Worm (Caenorhabditis elegans) whole organism, early embryonic: ENCODE measurements around the gene R31.2.

ENCODE experiments used
- B0310.2 ChIP-seq: sonication (generic microtip); optimal IDR thresholded peaks from 2 replicates; lab custom pipeline; 2016; ENCODE audit warnings: mild to moderate bottlenecking, missing genetic modification characterization, missing compliant biosample characterization
- aly-1 ChIP-seq: sonication (generic microtip); optimal IDR thresholded peaks from 2 replicates; lab custom pipeline; 2016; ENCODE audit warnings: missing genetic modification characterization, missing compliant biosample characterization
- ama-1 ChIP-seq: fragments of 150-350 bp; optimal IDR thresholded peaks from 2 replicates; lab custom pipeline; 2014
- ceh-13 ChIP-seq: fragments of 200-800 bp; sonication (Bioruptor generic); optimal IDR thresholded peaks from 2 replicates; lab custom pipeline; 2018; ENCODE audit warnings: mild to moderate bottlenecking, missing genetic modification characterization, missing compliant biosample characterization
- ceh-36 ChIP-seq: sonication (generic microtip); optimal IDR thresholded peaks from 2 replicates; lab custom pipeline; 2016; ENCODE audit warnings: missing genetic modification characterization, inconsistent platforms, missing compliant biosample characterization
- flt-1 ChIP-seq: fragments of 200-800 bp; sonication (Bioruptor generic); IDR thresholded peaks from 2 replicates; pipeline ENCODE4 v1.3.6; 2022; ENCODE audit warnings: missing genetic modification characterization, missing compliant biosample characterization
- hmg-4 ChIP-seq: fragments of 200-800 bp; sonication (Bioruptor generic); optimal IDR thresholded peaks from 2 replicates; lab custom pipeline; 2018; ENCODE audit warnings: mild to moderate bottlenecking, missing genetic modification characterization, missing compliant biosample characterization
- scrt-1 ChIP-seq: fragments of 200-800 bp; sonication (Bioruptor generic); IDR thresholded peaks from 2 replicates; pipeline ENCODE4 v1.3.6; 2022; ENCODE audit warnings: missing genetic modification characterization, missing compliant biosample characterization
- tbx-11 ChIP-seq: fragments of 200-800 bp; sonication (Bioruptor generic); IDR thresholded peaks from 2 replicates; pipeline ENCODE4 v1.3.6; 2022; ENCODE audit warnings: missing genetic modification characterization, missing compliant biosample characterization
- tbx-37 ChIP-seq: fragments of 200-800 bp; sonication (Bioruptor generic); conservative IDR thresholded peaks from 2 replicates; pipeline ENCODE4 v1.3.6; 2022; ENCODE audit warnings: missing genetic modification reagents, missing genetic modification characterization, missing compliant biosample characterization

- TF ChIP-seq ceh-13 (GFP tag; lab: Kevin White, UChicago), result no peak
- TF ChIP-seq tbx-37 (GFP tag; lab: Robert Waterston, UW), result no peak
- TF ChIP-seq B0310.2 (tag; lab: Kevin White, UChicago), result no peak
- TF ChIP-seq scrt-1 (GFP tag; lab: Robert Waterston, UW), result no peak
- TF ChIP-seq hmg-4, result no peak
- TF ChIP-seq tbx-11 (GFP tag; lab: Robert Waterston, UW), result no peak
- TF ChIP-seq aly-1, result no peak
- no peak for TF ChIP-seq ama-1
- TF ChIP-seq flt-1 (GFP tag; lab: Robert Waterston, UW), result no peak
- no peak for TF ChIP-seq ceh-36 (tag; lab: Kevin White, UChicago)
Observed at ce11 chrV:11960084-11960830, 42.9 kb downstream of the R31.2 start.
